Worm (Caenorhabditis elegans) whole organism, late embryonic: ENCODE measurements around the gene F46B3.14.

Experiments
- F13H6.1 ChIP-seq: sonication (generic microtip); optimal IDR thresholded peaks from 2 replicates; lab custom pipeline; 2016; ENCODE audit warnings: missing genetic modification characterization, missing compliant biosample characterization
- Y22D7AL.16 ChIP-seq: sonication (generic microtip); optimal IDR thresholded peaks from 2 replicates; lab custom pipeline; 2016; ENCODE audit warnings: missing genetic modification characterization, missing compliant biosample characterization
- ama-1 ChIP-seq: fragments of 150-350 bp; optimal IDR thresholded peaks from 2 replicates; lab custom pipeline; 2014
- elt-4 ChIP-seq: sonication (generic microtip); optimal IDR thresholded peaks from 2 replicates; lab custom pipeline; 2016; ENCODE audit warnings: missing genetic modification characterization, missing compliant biosample characterization
- npax-4 ChIP-seq: sonication (generic microtip); optimal IDR thresholded peaks from 2 replicates; lab custom pipeline; 2016; ENCODE audit warnings: missing genetic modification characterization, missing compliant biosample characterization

DNA sequence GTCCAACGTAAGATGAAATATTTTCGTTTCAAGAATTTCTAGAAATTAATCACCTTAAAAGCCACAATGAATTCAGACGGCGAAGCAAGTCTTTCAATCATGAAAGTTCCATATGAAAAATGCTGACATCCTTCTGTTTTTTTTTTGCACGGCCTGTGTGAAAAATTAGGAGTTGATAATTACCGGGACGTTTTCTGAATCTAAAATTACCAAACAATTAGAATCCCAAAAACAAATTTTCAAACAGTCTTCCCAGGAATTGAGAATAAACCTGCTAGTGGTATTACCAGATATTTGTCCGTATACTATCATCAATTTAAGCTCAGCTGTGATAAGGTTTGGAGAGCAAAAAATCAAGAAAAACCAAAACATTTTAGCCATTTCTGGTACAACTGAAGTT lies 7.2 kb upstream of the F46B3.14 start, which contains the start of gene Y44A6B.3:
- no peak for TF ChIP-seq ama-1 (lab: Kevin White, UChicago)
- TF ChIP-seq Y22D7AL.16 (tag; lab: Kevin White, UChicago), result no peak
- no peak for TF ChIP-seq npax-4 (tag; lab: Kevin White, UChicago)
- no peak for TF ChIP-seq elt-4
- no peak for TF ChIP-seq F13H6.1 (tag; lab: Kevin White, UChicago)
